Worm (Caenorhabditis elegans): Measurements from ENCODE around the gene rnp-5.

rnp-5 gene

DNA sequence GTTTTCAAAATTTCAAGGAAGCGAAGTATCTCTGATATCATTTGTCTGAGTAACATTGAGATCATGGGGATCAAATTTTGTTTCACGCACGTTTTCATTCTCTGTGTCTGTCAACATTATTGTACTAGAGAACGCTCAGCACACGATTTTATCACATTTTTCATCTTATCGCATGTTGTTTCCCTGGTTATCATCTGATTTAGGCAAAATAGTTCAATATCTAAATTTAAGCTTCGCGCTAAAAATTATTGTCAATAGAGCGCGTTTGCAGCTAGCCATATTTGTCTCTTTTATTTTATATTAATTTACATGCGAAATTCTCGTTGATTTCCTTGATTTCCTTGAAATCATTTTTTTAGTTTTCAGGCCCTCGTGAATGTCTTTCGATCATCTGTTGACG, 8.2 kb downstream of the rnp-5 start, which contains the start of gene K02F3.2:
Gene K02F3.2, plus strand, starts transcription at position 357 of the 400 bp plus-strand sequence.
- TF ChIP-seq nhr-76 (tag; optimal IDR thresholded peaks at IDR 0.05) (no peak), ces-1 (GFP tag; optimal IDR thresholded peaks at IDR 0.05) (peak; percentile 58), elt-1 (tag; optimal IDR thresholded peaks at IDR 0.05; ENCODE audit: borderline replicate concordance, insufficient read depth) (peak; percentile 17)

- no peak for TF ChIP-seq unc-120 (tag; optimal IDR thresholded peaks at IDR 0.05; ENCODE audit: poor library complexity, severe bottlenecking)
- TF ChIP-seq unc-62 (GFP tag; optimal IDR thresholded peaks at IDR 0.05), result no peak
- no peak for TF ChIP-seq zip-8 (tag; optimal IDR thresholded peaks at IDR 0.05)
- TF ChIP-seq unc-39 (tag; optimal IDR thresholded peaks at IDR 0.05), result no peak
- TF ChIP-seq bed-3 (GFP tag; optimal IDR thresholded peaks at IDR 0.05), result no peak
- no peak for TF ChIP-seq ceh-83 (GFP tag; optimal IDR thresholded peaks at IDR 0.05)
- TF ChIP-seq elt-3 (tag; optimal IDR thresholded peaks at IDR 0.05), result no peak
- no peak for TF ChIP-seq hlh-1 (tag; optimal IDR thresholded peaks at IDR 0.05)
- no peak for TF ChIP-seq nhr-237 (tag; optimal IDR thresholded peaks at IDR 0.05)
- TF ChIP-seq mep-1 (tag; optimal IDR thresholded peaks at IDR 0.05), result no peak
- no peak for TF ChIP-seq lsy-2 (tag; optimal IDR thresholded peaks at IDR 0.05)
- TF ChIP-seq nhr-12 (tag; optimal IDR thresholded peaks at IDR 0.05), result no peak
- TF ChIP-seq nhr-28 (tag; optimal IDR thresholded peaks at IDR 0.05), result no peak
- no peak for TF ChIP-seq nhr-76 (tag; optimal IDR thresholded peaks at IDR 0.05)
- TF ChIP-seq ces-1 (GFP tag; optimal IDR thresholded peaks at IDR 0.05), result no peak
These were observed 9.1 kb downstream of the rnp-5 start for ce11 chrIII:844577-844976.

DNA sequence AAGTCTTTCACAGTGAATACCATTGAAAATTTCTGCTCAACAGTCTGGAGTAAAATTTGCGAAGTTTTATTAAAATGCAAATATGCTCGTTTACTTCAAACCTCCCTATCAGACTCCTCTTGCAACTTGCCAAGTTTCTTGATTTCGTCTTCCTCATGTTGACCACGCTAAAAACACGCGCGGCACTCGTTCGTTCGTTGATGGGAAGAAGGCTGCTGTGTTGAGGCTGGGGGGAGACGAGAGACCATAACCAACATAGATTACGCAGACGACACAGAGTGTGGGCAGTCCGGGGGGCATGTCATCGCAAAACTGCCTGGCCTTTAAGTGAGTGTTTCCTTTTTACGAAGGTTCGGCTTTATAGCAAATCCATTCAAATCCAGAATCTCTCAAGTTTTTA, 9.7 kb downstream of the rnp-5 start:
- peak; percentile 17 for TF ChIP-seq mls-2 (tag; optimal IDR thresholded peaks at IDR 0.05)
- TF ChIP-seq pha-4 (tag; optimal IDR thresholded peaks at IDR 0.05), result no peak
- peak; percentile 14 for TF ChIP-seq ztf-11 (tag; optimal IDR thresholded peaks at IDR 0.05)

DNA sequence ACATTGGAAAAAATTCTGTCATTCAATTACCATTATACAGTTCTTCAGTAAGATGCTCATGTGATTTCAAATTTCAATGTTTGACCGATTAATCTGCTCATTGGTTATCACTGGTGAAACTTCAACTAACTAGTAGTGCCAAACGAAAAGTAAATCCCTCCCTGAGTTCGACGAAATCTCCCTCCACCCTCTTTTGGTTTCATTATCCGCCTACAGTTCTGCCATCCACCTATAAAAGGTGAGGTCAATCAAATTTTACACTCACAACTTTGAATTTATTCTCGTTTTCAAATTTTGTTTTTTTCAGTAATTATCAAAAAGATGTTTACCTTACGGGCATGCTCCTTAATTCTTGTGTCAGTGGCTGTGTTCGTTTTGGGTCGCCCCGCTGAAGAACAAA, 11.1 kb downstream of the rnp-5 start, which contains the start of gene far-8:
Gene far-8, plus strand, starts transcription at position 301 of the 400 bp plus-strand sequence.
- TF ChIP-seq nhr-2 (tag; optimal IDR thresholded peaks at IDR 0.05), result no peak
- no peak for TF ChIP-seq hlh-1 (tag; optimal IDR thresholded peaks at IDR 0.05)
- TF ChIP-seq cnd-1 (tag; optimal IDR thresholded peaks at IDR 0.05), result no peak
- no peak for TF ChIP-seq ces-1 (GFP tag; optimal IDR thresholded peaks at IDR 0.05)
- no peak for TF ChIP-seq zip-8 (tag; optimal IDR thresholded peaks at IDR 0.05)
- no peak for TF ChIP-seq lin-13 (tag; optimal IDR thresholded peaks at IDR 0.05)
- TF ChIP-seq mab-5 (tag; optimal IDR thresholded peaks at IDR 0.05), result no peak
- no peak for TF ChIP-seq blmp-1 (tag; optimal IDR thresholded peaks at IDR 0.05)
- TF ChIP-seq nhr-28 (tag; optimal IDR thresholded peaks at IDR 0.05), result no peak
- no peak for TF ChIP-seq lin-32 (GFP tag; optimal IDR thresholded peaks at IDR 0.05)
- TF ChIP-seq lsy-2 (tag; optimal IDR thresholded peaks at IDR 0.05), result no peak
- no peak for TF ChIP-seq unc-120 (tag; optimal IDR thresholded peaks at IDR 0.05; ENCODE audit: poor library complexity, severe bottlenecking)
- no peak for TF ChIP-seq ceh-39 (tag; optimal IDR thresholded peaks at IDR 0.05)
- no peak for TF ChIP-seq M03D4.4 (tag; optimal IDR thresholded peaks at IDR 0.05)
- TF ChIP-seq mls-2 (tag; optimal IDR thresholded peaks at IDR 0.05), result no peak
- no peak for TF ChIP-seq bed-3 (GFP tag; optimal IDR thresholded peaks at IDR 0.05)
- no peak for TF ChIP-seq unc-39 (tag; optimal IDR thresholded peaks at IDR 0.05)
- no peak for TF ChIP-seq nhr-237 (tag; optimal IDR thresholded peaks at IDR 0.05)

DNA sequence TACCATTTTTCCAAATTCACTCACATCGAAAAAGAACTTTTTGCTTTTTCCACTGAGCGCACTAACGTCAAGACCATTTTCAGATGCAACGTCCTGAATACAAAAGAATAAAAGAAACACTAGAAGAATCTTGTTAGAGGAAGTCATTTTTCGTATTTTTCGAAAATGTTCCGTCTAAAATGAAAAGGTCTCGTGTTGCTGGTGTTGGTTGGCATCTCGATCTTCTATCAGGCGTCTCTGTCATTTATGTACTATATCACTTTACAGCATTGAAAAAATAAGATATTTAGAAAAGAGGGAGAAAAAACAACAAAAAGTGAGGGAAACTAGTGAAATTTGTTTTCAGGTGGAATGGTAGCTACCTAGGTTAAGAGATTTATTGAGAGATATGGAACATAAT, 12.5 kb downstream of the rnp-5 start, which contains the start of gene K02F3.9:
Gene K02F3.9, minus strand, starts transcription at position 190 of the 400 bp plus-strand sequence.
- no peak for TF ChIP-seq snpc-4 (tag; optimal IDR thresholded peaks at IDR 0.05)
- no peak for TF ChIP-seq ham-2 (GFP tag; optimal IDR thresholded peaks at IDR 0.05)
- no peak for TF ChIP-seq lin-13 (tag; optimal IDR thresholded peaks at IDR 0.05)
- no peak for TF ChIP-seq elt-3 (tag; optimal IDR thresholded peaks at IDR 0.05)
- no peak for TF ChIP-seq unc-39 (tag; optimal IDR thresholded peaks at IDR 0.05)
- no peak for TF ChIP-seq ceh-43 (GFP tag; optimal IDR thresholded peaks at IDR 0.05)
- no peak for TF ChIP-seq sptf-1 (tag; optimal IDR thresholded peaks at IDR 0.05)
- TF ChIP-seq nhr-237 (tag; optimal IDR thresholded peaks at IDR 0.05), result no peak
- TF ChIP-seq bed-3 (GFP tag; optimal IDR thresholded peaks at IDR 0.05), result no peak
- TF ChIP-seq ceh-39 (tag; optimal IDR thresholded peaks at IDR 0.05), result no peak
- no peak for TF ChIP-seq cnd-1 (tag; optimal IDR thresholded peaks at IDR 0.05)
- TF ChIP-seq lsy-2 (tag; optimal IDR thresholded peaks at IDR 0.05), result no peak
- TF ChIP-seq nhr-12 (tag; optimal IDR thresholded peaks at IDR 0.05), result no peak
- no peak for TF ChIP-seq drap-1 (GFP tag; optimal IDR thresholded peaks at IDR 0.05)
- no peak for TF ChIP-seq blmp-1 (tag; optimal IDR thresholded peaks at IDR 0.05)
- no peak for TF ChIP-seq mab-5 (tag; optimal IDR thresholded peaks at IDR 0.05)
- no peak for TF ChIP-seq ztf-11 (tag; optimal IDR thresholded peaks at IDR 0.05)
- no peak for TF ChIP-seq unc-120 (tag; optimal IDR thresholded peaks at IDR 0.05; ENCODE audit: poor library complexity, severe bottlenecking)
